Worm (Caenorhabditis elegans) whole organism, mixed stage, embryonic: Measurements from ENCODE around the gene F29B9.1.

Experiments
- M03D4.4 ChIP-seq: sonication (generic microtip); optimal IDR thresholded peaks from 2 replicates; lab custom pipeline; 2017; ENCODE audit warnings: mild to moderate bottlenecking, missing genetic modification characterization, missing compliant biosample characterization
- ces-1 ChIP-seq: fragments of 150-350 bp; optimal IDR thresholded peaks from 2 replicates; lab custom pipeline; 2014; ENCODE audit warnings: missing biosample characterization, missing genetic modification reagents, missing genetic modification characterization
- elt-3 ChIP-seq: fragments of 150-350 bp; optimal IDR thresholded peaks from 2 replicates; lab custom pipeline; 2014; ENCODE audit warnings: missing biosample characterization, missing genetic modification characterization
- lsy-2 ChIP-seq: fragments of 150-350 bp; optimal IDR thresholded peaks from 2 replicates; lab custom pipeline; 2014; ENCODE audit warnings: missing biosample characterization, missing genetic modification characterization
- mab-5 ChIP-seq: fragments of 150-350 bp; optimal IDR thresholded peaks from 2 replicates; lab custom pipeline; 2014; ENCODE audit warnings: missing biosample characterization, missing genetic modification characterization
- nhr-12 ChIP-seq: fragments of 150-350 bp; optimal IDR thresholded peaks from 2 replicates; lab custom pipeline; 2014; ENCODE audit warnings: missing biosample characterization, missing genetic modification characterization
- nhr-237 ChIP-seq: fragments of 150-350 bp; optimal IDR thresholded peaks from 2 replicates; lab custom pipeline; 2014; ENCODE audit warnings: missing biosample characterization, missing genetic modification characterization
- nhr-28 ChIP-seq: fragments of 150-350 bp; optimal IDR thresholded peaks from 2 replicates; lab custom pipeline; 2014; ENCODE audit warnings: missing biosample characterization, missing genetic modification characterization
- pha-4 ChIP-seq: fragments of 150-350 bp; optimal IDR thresholded peaks from 2 replicates; lab custom pipeline; 2018; ENCODE audit warnings: missing biosample characterization, missing genetic modification reagents, missing genetic modification characterization
- snpc-4 ChIP-seq: fragments of 150-350 bp; optimal IDR thresholded peaks from 2 replicates; lab custom pipeline; 2014; ENCODE audit warnings: missing biosample characterization, missing genetic modification characterization
- sptf-1 ChIP-seq: sonication (generic microtip); optimal IDR thresholded peaks from 2 replicates; lab custom pipeline; 2017; ENCODE audit warnings: mild to moderate bottlenecking, missing genetic modification characterization, moderate library complexity, missing compliant biosample characterization
- unc-120 ChIP-seq: sonication (generic microtip); optimal IDR thresholded peaks from 2 replicates; lab custom pipeline; 2017; ENCODE audit warnings: missing genetic modification characterization, missing compliant biosample characterization; ENCODE audit not compliant: poor library complexity, severe bottlenecking
- unc-39 ChIP-seq: fragments of 150-350 bp; optimal IDR thresholded peaks from 2 replicates; lab custom pipeline; 2014; ENCODE audit warnings: missing biosample characterization, missing genetic modification characterization
- unc-62 ChIP-seq: fragments of 150-350 bp; optimal IDR thresholded peaks from 2 replicates; lab custom pipeline; 2014; ENCODE audit warnings: missing biosample characterization, missing genetic modification reagents, missing genetic modification characterization

ce11 chrIV:4688221-4688620, 23.0 kb downstream of the F29B9.1 start, which contains the start of gene bus-4:
- TF ChIP-seq M03D4.4: no peak
- no peak for TF ChIP-seq ces-1 (GFP tag; lab: Kevin White, UChicago)
- no peak for TF ChIP-seq unc-62 (GFP tag; lab: Kevin White, UChicago)
- TF ChIP-seq lsy-2: no peak
- no peak for TF ChIP-seq nhr-12 (tag; lab: Kevin White, UChicago)
- TF ChIP-seq pha-4: no peak
- no peak for TF ChIP-seq sptf-1
- TF ChIP-seq mab-5: no peak
- TF ChIP-seq unc-120 (tag; lab: Kevin White, UChicago): no peak
- TF ChIP-seq nhr-237 (tag; lab: Kevin White, UChicago): no peak
- TF ChIP-seq unc-39: no peak
- no peak for TF ChIP-seq elt-3 (tag; lab: Kevin White, UChicago)
- no peak for TF ChIP-seq nhr-28 (tag; lab: Kevin White, UChicago)
- no peak for TF ChIP-seq snpc-4 (tag; lab: Kevin White, UChicago)
